Worm (Caenorhabditis elegans): ENCODE data around the gene F41H10.1.

F41H10.1 gene

ce11 chrIV:5388477-5389065 lies 5.9 kb downstream of the F41H10.1 start, which contains the start of gene elo-6:
Gene elo-6 (minus strand): TSS chrIV:5388559.
- TF ChIP-seq pax-1 (tag; optimal IDR thresholded peaks at IDR 0.05) (peak; percentile 7), ceh-24 (tag; optimal IDR thresholded peaks at IDR 0.05) (no peak), hlh-6 (tag; optimal IDR thresholded peaks at IDR 0.05) (no peak)

ce11 chrIV:5389951-5390350 lies 7.2 kb downstream of the F41H10.1 start:
- TF ChIP-seq ets-4 (tag; optimal IDR thresholded peaks at IDR 0.05), result no peak
- no peak for TF ChIP-seq madf-2 (tag; optimal IDR thresholded peaks at IDR 0.05)
- no peak for TF ChIP-seq gmeb-2 (tag; optimal IDR thresholded peaks at IDR 0.05)
- TF ChIP-seq ceh-24 (tag; optimal IDR thresholded peaks at IDR 0.05), result no peak
- no peak for TF ChIP-seq K09A11.1 (tag; optimal IDR thresholded peaks at IDR 0.05; ENCODE audit: insufficient read depth)
- no peak for TF ChIP-seq ttx-3 (tag; optimal IDR thresholded peaks at IDR 0.05)
- no peak for TF ChIP-seq ceh-34 (tag; optimal IDR thresholded peaks at IDR 0.05)
- TF ChIP-seq Y22D7AL.16 (tag; optimal IDR thresholded peaks at IDR 0.05), result no peak
- TF ChIP-seq fkh-10 (GFP tag; optimal IDR thresholded peaks at IDR 0.05), result no peak

- TF ChIP-seq fkh-10 (GFP tag; optimal IDR thresholded peaks at IDR 0.05) (no peak), ceh-18 (tag; optimal IDR thresholded peaks at IDR 0.05) (no peak), pqm-1 (tag; optimal IDR thresholded peaks at IDR 0.05) (no peak), ceh-24 (tag; optimal IDR thresholded peaks at IDR 0.05) (no peak), ets-4 (tag; optimal IDR thresholded peaks at IDR 0.05) (no peak), ahr-1 (tag; optimal IDR thresholded peaks at IDR 0.05) (no peak), Y22D7AL.16 (tag; optimal IDR thresholded peaks at IDR 0.05) (no peak), rnt-1 (tag; optimal IDR thresholded peaks at IDR 0.05) (no peak), nhr-11 (tag; optimal IDR thresholded peaks at IDR 0.05) (no peak), pha-4 (tag; optimal IDR thresholded peaks at IDR 0.05) (no peak), nfya-1 (tag; optimal IDR thresholded peaks at IDR 0.05) (no peak), mec-3 (tag; optimal IDR thresholded peaks at IDR 0.05; ENCODE audit: borderline replicate concordance) (no peak), hlh-13 (GFP tag; optimal IDR thresholded peaks at IDR 0.05) (no peak), che-1 (tag; optimal IDR thresholded peaks at IDR 0.05) (no peak), ztf-16 (tag; optimal IDR thresholded peaks at IDR 0.05) (no peak), unc-3 (GFP tag; conservative IDR thresholded peaks at IDR 0.05) (no peak), unc-3 (tag; optimal IDR thresholded peaks at IDR 0.05) (no peak), zip-5 (tag; optimal IDR thresholded peaks at IDR 0.05) (no peak), pha-2 (tag; optimal IDR thresholded peaks at IDR 0.05) (no peak), ceh-30 (tag; optimal IDR thresholded peaks at IDR 0.05) (no peak), pros-1 (tag; optimal IDR thresholded peaks at IDR 0.05) (no peak)
Observed at ce11 chrIV:5391507-5392057, 8.9 kb downstream of the F41H10.1 start, which contains the start of the genes htp-1 and ZK616.5. Gene htp-1 (minus strand): TSS chrIV:5391557. Gene ZK616.5 (plus strand): TSS chrIV:5391929.

- TF ChIP-seq sox-4 (tag; optimal IDR thresholded peaks at IDR 0.05) (no peak), pha-4 (tag; optimal IDR thresholded peaks at IDR 0.05) (no peak), C38D4.7 (GFP tag; optimal IDR thresholded peaks at IDR 0.05) (no peak)
Observed at ce11 chrIV:5393566-5393965, 10.9 kb downstream of the F41H10.1 start.

ce11 chrIV:5394687-5395086 lies 12.0 kb downstream of the F41H10.1 start, which contains the start of the genes perm-3 and swsn-6:
Gene perm-3 (minus strand): TSS chrIV:5394804.
Gene swsn-6 (plus strand): TSS chrIV:5395033.
- TF ChIP-seq dmd-4 (tag; optimal IDR thresholded peaks at IDR 0.05; ENCODE audit: borderline replicate concordance), result no peak
- TF ChIP-seq K09A11.1 (tag; optimal IDR thresholded peaks at IDR 0.05; ENCODE audit: insufficient read depth), result peak; percentile 41
- TF ChIP-seq sox-4 (tag; optimal IDR thresholded peaks at IDR 0.05), result no peak
- TF ChIP-seq gmeb-2 (tag; optimal IDR thresholded peaks at IDR 0.05), result no peak
- no peak for TF ChIP-seq nhr-11 (tag; optimal IDR thresholded peaks at IDR 0.05)
- no peak for TF ChIP-seq zip-5 (tag; optimal IDR thresholded peaks at IDR 0.05)
- no peak for TF ChIP-seq ceh-19 (GFP tag; optimal IDR thresholded peaks at IDR 0.05)
- no peak for TF ChIP-seq sdc-2 (tag; optimal IDR thresholded peaks at IDR 0.05)
- no peak for TF ChIP-seq lim-6 (tag; optimal IDR thresholded peaks at IDR 0.05)
- no peak for TF ChIP-seq unc-55 (GFP tag; optimal IDR thresholded peaks at IDR 0.05)
- TF ChIP-seq sox-2 (GFP tag; IDR thresholded peaks at IDR 0.05), result no peak
- TF ChIP-seq tbx-2 (tag; optimal IDR thresholded peaks at IDR 0.05), result peak; percentile 30
- no peak for TF ChIP-seq madf-2 (tag; optimal IDR thresholded peaks at IDR 0.05)
- TF ChIP-seq ceh-30 (tag; optimal IDR thresholded peaks at IDR 0.05), result peak; percentile 22
- no peak for TF ChIP-seq pha-4 (tag; optimal IDR thresholded peaks at IDR 0.05)
- no peak for TF ChIP-seq ztf-16 (tag; optimal IDR thresholded peaks at IDR 0.05)
- no peak for TF ChIP-seq mec-3 (tag; optimal IDR thresholded peaks at IDR 0.05; ENCODE audit: borderline replicate concordance)
- TF ChIP-seq C08G9.2 (tag; optimal IDR thresholded peaks at IDR 0.05), result no peak
- TF ChIP-seq odd-2 (tag; optimal IDR thresholded peaks at IDR 0.05), result no peak
- no peak for TF ChIP-seq ttx-3 (tag; optimal IDR thresholded peaks at IDR 0.05)
- TF ChIP-seq ets-4 (tag; optimal IDR thresholded peaks at IDR 0.05), result no peak
- TF ChIP-seq unc-86 (tag; optimal IDR thresholded peaks at IDR 0.05), result peak; percentile 9
- no peak for TF ChIP-seq lin-11 (tag; optimal IDR thresholded peaks at IDR 0.05)
- peak; percentile 35 for TF ChIP-seq nfya-1 (tag; optimal IDR thresholded peaks at IDR 0.05)
- TF ChIP-seq K02D7.2 (tag; optimal IDR thresholded peaks at IDR 0.05), result no peak
